Worm (Caenorhabditis elegans) whole organism, young adult: ENCODE measurements around the gene frm-2.
A peak's percentile ranks its signal among the peaks of the same experiment; 100 is the strongest.

Experiments
- C06A6.2 ChIP-seq: fragments of 200-800 bp; sonication (Bioruptor generic); conservative IDR thresholded peaks from 2 replicates; pipeline ENCODE4 v1.3.6; 2022; ENCODE audit warnings: missing genetic modification characterization, missing compliant biosample characterization
- D2030.7 ChIP-seq: fragments of 200-800 bp; sonication (Bioruptor generic); IDR thresholded peaks from 2 replicates; pipeline ENCODE4 v1.3.6; 2022; ENCODE audit warnings: missing genetic modification reagents, missing genetic modification characterization, missing compliant biosample characterization
- F49E8.2 ChIP-seq: sonication (generic microtip); optimal IDR thresholded peaks from 3 replicates; lab custom pipeline; 2017; ENCODE audit warnings: missing genetic modification characterization, mild to moderate bottlenecking, missing compliant biosample characterization, antibody characterized with exemption, moderate library complexity; ENCODE audit not compliant: insufficient read depth
- F52B5.7 ChIP-seq: sonication (generic microtip); optimal IDR thresholded peaks from 2 replicates; lab custom pipeline; 2016; ENCODE audit warnings: mild to moderate bottlenecking, missing genetic modification characterization, missing compliant biosample characterization
- F55B11.4 ChIP-seq: sonication (generic microtip); optimal IDR thresholded peaks from 2 replicates; lab custom pipeline; 2016; ENCODE audit warnings: missing compliant biosample characterization, missing genetic modification characterization, borderline replicate concordance; ENCODE audit not compliant: insufficient read depth
- F57C9.4 ChIP-seq: sonication (generic microtip); optimal IDR thresholded peaks from 2 replicates; lab custom pipeline; 2017; ENCODE audit warnings: mild to moderate bottlenecking, missing genetic modification characterization, missing compliant biosample characterization
- K12H6.12 ChIP-seq: fragments of 200-800 bp; sonication (Bioruptor generic); optimal IDR thresholded peaks from 2 replicates; lab custom pipeline; 2018; ENCODE audit warnings: mild to moderate bottlenecking, missing genetic modification characterization, missing compliant biosample characterization
- Y53G8AR.9 ChIP-seq: fragments of 200-800 bp; sonication (Bioruptor generic); conservative IDR thresholded peaks from 2 replicates; pipeline ENCODE4 v1.3.6; 2022; ENCODE audit warnings: missing genetic modification reagents, missing genetic modification characterization, missing compliant biosample characterization
- Y56A3A.18 ChIP-seq: fragments of 200-800 bp; sonication (Bioruptor generic); IDR thresholded peaks from 2 replicates; pipeline ENCODE4 v1.3.6; 2022; ENCODE audit warnings: missing genetic modification reagents, missing genetic modification characterization, missing compliant biosample characterization
- atf-7 ChIP-seq: sonication (generic microtip); optimal IDR thresholded peaks from 2 replicates; lab custom pipeline; 2017; ENCODE audit warnings: mild to moderate bottlenecking, missing genetic modification characterization, missing compliant biosample characterization
- athp-1 ChIP-seq: sonication (generic microtip); optimal IDR thresholded peaks from 2 replicates; lab custom pipeline; 2017; ENCODE audit warnings: mild to moderate bottlenecking, missing genetic modification characterization, missing compliant biosample characterization
- attf-5 ChIP-seq: fragments of 200-800 bp; sonication (Bioruptor generic); optimal IDR thresholded peaks from 2 replicates; lab custom pipeline; 2018; ENCODE audit warnings: mild to moderate bottlenecking, missing genetic modification characterization, missing compliant biosample characterization
- bed-1 ChIP-seq: fragments of 200-800 bp; sonication (Bioruptor generic); IDR thresholded peaks from 2 replicates; pipeline ENCODE4 v1.3.6; 2022; ENCODE audit warnings: missing genetic modification reagents, missing genetic modification characterization, missing compliant biosample characterization
- ccch-3 ChIP-seq: fragments of 200-800 bp; sonication (Bioruptor generic); optimal IDR thresholded peaks from 2 replicates; lab custom pipeline; 2018; ENCODE audit warnings: mild to moderate bottlenecking, missing genetic modification characterization, missing compliant biosample characterization
- cebp-2 ChIP-seq: fragments of 200-800 bp; sonication (Bioruptor generic); IDR thresholded peaks from 2 replicates; pipeline ENCODE4 v1.3.6; 2022; ENCODE audit warnings: missing genetic modification characterization, missing compliant biosample characterization
- ceh-79 ChIP-seq: sonication (generic microtip); optimal IDR thresholded peaks from 2 replicates; lab custom pipeline; 2017; ENCODE audit warnings: mild to moderate bottlenecking, missing genetic modification characterization, missing compliant biosample characterization
- ceh-91 ChIP-seq: fragments of 200-800 bp; sonication (Bioruptor generic); IDR thresholded peaks from 2 replicates; pipeline ENCODE4 v1.3.6; 2022; ENCODE audit warnings: missing genetic modification reagents, missing genetic modification characterization, missing compliant biosample characterization
- chd-7 ChIP-seq: sonication (generic microtip); optimal IDR thresholded peaks from 2 replicates; lab custom pipeline; 2016; ENCODE audit warnings: mild to moderate bottlenecking, missing genetic modification characterization, moderate library complexity, missing compliant biosample characterization
- dox-1 ChIP-seq: fragments of 200-800 bp; sonication (Bioruptor generic); IDR thresholded peaks from 2 replicates; pipeline ENCODE4 v1.3.6; 2022; ENCODE audit warnings: missing genetic modification reagents, missing genetic modification characterization, missing compliant biosample characterization
- egl-18 ChIP-seq: fragments of 200-800 bp; sonication (Bioruptor generic); IDR thresholded peaks from 2 replicates; pipeline ENCODE4 v1.3.6; 2022; ENCODE audit warnings: missing genetic modification reagents, missing genetic modification characterization, missing compliant biosample characterization
- egl-44 ChIP-seq: fragments of 200-800 bp; sonication (Bioruptor generic); IDR thresholded peaks from 2 replicates; pipeline ENCODE4 v1.3.6; 2022; ENCODE audit warnings: missing genetic modification reagents, missing genetic modification characterization, missing compliant biosample characterization
- ekl-4 ChIP-seq: fragments of 200-800 bp; sonication (Bioruptor generic); IDR thresholded peaks from 2 replicates; pipeline ENCODE4 v1.3.6; 2022; ENCODE audit warnings: missing genetic modification reagents, missing genetic modification characterization, missing compliant biosample characterization
- ets-4 ChIP-seq: fragments of 200-800 bp; sonication (Bioruptor generic); optimal IDR thresholded peaks from 2 replicates; lab custom pipeline; 2018; ENCODE audit warnings: mild to moderate bottlenecking, missing genetic modification characterization, missing compliant biosample characterization
- gei-17 ChIP-seq: fragments of 200-800 bp; sonication (Bioruptor generic); optimal IDR thresholded peaks from 2 replicates; lab custom pipeline; 2018; ENCODE audit warnings: mild to moderate bottlenecking, missing genetic modification characterization, missing compliant biosample characterization
- hrde-1 ChIP-seq: sonication (generic microtip); optimal IDR thresholded peaks from 2 replicates; lab custom pipeline; 2016; ENCODE audit warnings: missing genetic modification characterization, mild to moderate bottlenecking, missing compliant biosample characterization, moderate library complexity, missing genotype, missing genetic modification reagents, borderline replicate concordance
- let-526 ChIP-seq: fragments of 200-800 bp; sonication (Bioruptor generic); IDR thresholded peaks from 2 replicates; pipeline ENCODE4 v1.3.6; 2022; ENCODE audit warnings: missing genetic modification reagents, missing genetic modification characterization, missing compliant biosample characterization
- lin-35 ChIP-seq, 3 experiments: fragments of 150-350 bp in 2 of 3; sonication (generic microtip) in 1 of 3; optimal IDR thresholded peaks; 2 replicates each; lab custom pipeline; 2014 to 2018; ENCODE audit warnings: missing biosample characterization in 3 of 3, missing genetic modification characterization in 3 of 3, missing genetic modification reagents in 3 of 3
- lsy-27 ChIP-seq: sonication (generic microtip); optimal IDR thresholded peaks from 2 replicates; lab custom pipeline; 2017; ENCODE audit warnings: missing genetic modification characterization, mild to moderate bottlenecking, missing compliant biosample characterization, antibody characterized with exemption, missing genotype, borderline replicate concordance; ENCODE audit not compliant: insufficient read depth
- madf-3 ChIP-seq: fragments of 200-800 bp; sonication (Bioruptor generic); IDR thresholded peaks from 2 replicates; pipeline ENCODE4 v1.3.6; 2022; ENCODE audit warnings: missing genetic modification reagents, missing genetic modification characterization, missing compliant biosample characterization
- madf-6 ChIP-seq: fragments of 200-800 bp; sonication (Bioruptor generic); IDR thresholded peaks from 2 replicates; pipeline ENCODE4 v1.3.6; 2022; ENCODE audit warnings: missing genetic modification reagents, missing genetic modification characterization, missing compliant biosample characterization
- mcd-1 ChIP-seq: fragments of 200-800 bp; sonication (Bioruptor generic); IDR thresholded peaks from 2 replicates; pipeline ENCODE4 v1.3.6; 2022; ENCODE audit warnings: missing genetic modification reagents, missing genetic modification characterization, missing compliant biosample characterization
- mel-28 ChIP-seq: sonication (generic microtip); optimal IDR thresholded peaks from 2 replicates; lab custom pipeline; 2016; ENCODE audit warnings: borderline replicate concordance, mild to moderate bottlenecking, missing genetic modification characterization, missing compliant biosample characterization
- mes-4 ChIP-seq: sonication (generic microtip); optimal IDR thresholded peaks from 2 replicates; lab custom pipeline; 2016; ENCODE audit warnings: missing genotype, missing genetic modification characterization, missing compliant biosample characterization
- nfya-1 ChIP-seq: sonication (generic microtip); optimal IDR thresholded peaks from 2 replicates; lab custom pipeline; 2017; ENCODE audit warnings: antibody characterized with exemption, missing compliant biosample characterization, missing genetic modification characterization, borderline replicate concordance; ENCODE audit not compliant: insufficient read depth
- nfya-2 ChIP-seq: fragments of 200-800 bp; sonication (Bioruptor generic); IDR thresholded peaks from 2 replicates; pipeline ENCODE4 v1.3.6; 2022; ENCODE audit warnings: missing genetic modification reagents, missing genetic modification characterization, missing compliant biosample characterization
- nhr-27 ChIP-seq: fragments of 200-800 bp; sonication (Bioruptor generic); optimal IDR thresholded peaks from 2 replicates; lab custom pipeline; 2018; ENCODE audit warnings: mild to moderate bottlenecking, missing genetic modification characterization, moderate library complexity, missing compliant biosample characterization
- nhr-80 ChIP-seq: sonication (generic microtip); optimal IDR thresholded peaks from 2 replicates; lab custom pipeline; 2016; ENCODE audit warnings: missing genetic modification characterization, missing compliant biosample characterization
- rcor-1 ChIP-seq: fragments of 200-800 bp; sonication (Bioruptor generic); IDR thresholded peaks from 2 replicates; pipeline ENCODE4 v1.3.6; 2022; ENCODE audit warnings: missing genetic modification reagents, missing genetic modification characterization, missing compliant biosample characterization
- rpc-1 ChIP-seq, 2 experiments: fragments of 150-350 bp in 1 of 2; sonication (generic microtip) in 1 of 2; optimal IDR thresholded peaks; 2 replicates each; lab custom pipeline; 2014 to 2018; ENCODE audit warnings: missing biosample characterization in 1 of 2, missing genetic modification characterization in 1 of 2, missing genetic modification reagents in 1 of 2, missing genotype in 1 of 2
- sdz-38 ChIP-seq: sonication (generic microtip); optimal IDR thresholded peaks from 2 replicates; lab custom pipeline; 2016; ENCODE audit warnings: missing genotype, missing genetic modification characterization, missing compliant biosample characterization
- snpc-4 ChIP-seq, 5 experiments: fragments of 150-350 bp in 1 of 5; sonication (generic microtip) in 4 of 5; optimal IDR thresholded peaks; 2 replicates each; lab custom pipeline; 2014 to 2018; ENCODE audit warnings: missing genetic modification characterization in 5 of 5, missing biosample characterization in 3 of 5, antibody characterized with exemption in 2 of 5, mild to moderate bottlenecking in 2 of 5, missing compliant biosample characterization in 2 of 5, missing genotype in 2 of 5, moderate library complexity in 2 of 5, missing genetic modification reagents in 1 of 5
- tlf-1 ChIP-seq: fragments of 200-800 bp; sonication (Bioruptor generic); optimal IDR thresholded peaks from 2 replicates; lab custom pipeline; 2018; ENCODE audit warnings: mild to moderate bottlenecking, missing genetic modification characterization, missing compliant biosample characterization
- unc-130 ChIP-seq: sonication (generic microtip); optimal IDR thresholded peaks from 2 replicates; lab custom pipeline; 2016; ENCODE audit warnings: missing genetic modification reagents, missing genetic modification characterization, missing compliant biosample characterization
- ztf-22 ChIP-seq: fragments of 200-800 bp; sonication (Bioruptor generic); optimal IDR thresholded peaks from 2 replicates; lab custom pipeline; 2018; ENCODE audit warnings: mild to moderate bottlenecking, missing genetic modification characterization, moderate library complexity, missing compliant biosample characterization
- ztf-6 ChIP-seq: fragments of 200-800 bp; sonication (Bioruptor generic); IDR thresholded peaks from 2 replicates; pipeline ENCODE4 v1.3.6; 2022; ENCODE audit warnings: missing genetic modification reagents, missing genetic modification characterization, missing compliant biosample characterization

The frm-2 gene

ce11 chrIII:5942104-5942503, 39.8 kb downstream of the frm-2 start (continued):
- TF ChIP-seq let-526 (0 out of 2 replicates have a peak, but pooled peaks have one; percentile 11), C06A6.2 (GFP tag; lab: Robert Waterston, UW) (no peak), dox-1 (GFP tag; lab: Robert Waterston, UW) (peak; percentile 34), lsy-27 (tag; lab: Kevin White, UChicago) (no peak), lin-35 (GFP tag; optimal IDR thresholded peaks at IDR 0.05; lab: Kevin White, UChicago) (peak in 1 of 3 experiments; percentile 51), snpc-4 (GFP tag; optimal IDR thresholded peaks at IDR 0.05; lab: Kevin White, UChicago) (no peak), snpc-4 (tag; optimal IDR thresholded peaks at IDR 0.05; lab: Kevin White, UChicago) (no peak), unc-130 (GFP tag; lab: Kevin White, UChicago) (no peak), sdz-38 (tag; lab: Kevin White, UChicago) (no peak), nhr-27 (no peak), egl-44 (GFP tag; lab: Robert Waterston, UW) (no peak), rpc-1 (optimal IDR thresholded peaks at IDR 0.05; lab: Kevin White, UChicago) (no peak), rpc-1 (tag; optimal IDR thresholded peaks at IDR 0.05; lab: Kevin White, UChicago) (no peak), rcor-1 (peak; percentile 21; the same call in 1 of the 2 replicates), F52B5.7 (tag; lab: Kevin White, UChicago) (no peak), ekl-4 (GFP tag; lab: Robert Waterston, UW) (no peak; the same call in 1 of the 2 replicates), F57C9.4 (tag; lab: Kevin White, UChicago) (no peak)
- TF ChIP-seq, all 124 proteins: peak for 5

ce11 chrIII:5940525-5940974, 41.4 kb downstream of the frm-2 start:
- TF ChIP-seq F49E8.2 (tag; lab: Kevin White, UChicago) (no peak), F55B11.4 (tag; lab: Kevin White, UChicago) (no peak), rpc-1 (optimal IDR thresholded peaks at IDR 0.05; lab: Kevin White, UChicago) (no peak), rpc-1 (tag; optimal IDR thresholded peaks at IDR 0.05; lab: Kevin White, UChicago) (no peak), mel-28 (no peak), ccch-3 (GFP tag; lab: Kevin White, UChicago) (no peak), Y53G8AR.9 (peak; percentile 80), nfya-2 (GFP tag; lab: Robert Waterston, UW) (no peak), athp-1 (tag; lab: Kevin White, UChicago) (no peak), mcd-1 (GFP tag; lab: Robert Waterston, UW) (no peak), bed-1 (GFP tag; lab: Robert Waterston, UW) (0 out of 2 replicates have a peak, but pooled peaks have one; percentile 5), madf-6 (GFP tag; lab: Robert Waterston, UW) (peak; percentile 6; the same call in 1 of the 2 replicates), ztf-22 (GFP tag; lab: Kevin White, UChicago) (no peak), Y56A3A.18 (no peak), ceh-79 (tag; lab: Kevin White, UChicago) (no peak), egl-18 (GFP tag; lab: Robert Waterston, UW) (no peak), snpc-4 (GFP tag; optimal IDR thresholded peaks at IDR 0.05; lab: Kevin White, UChicago) (no peak), snpc-4 (tag; optimal IDR thresholded peaks at IDR 0.05; lab: Kevin White, UChicago) (peak in 3 of 4 experiments; percentile 2 to 33 (median 16)), unc-130 (GFP tag; lab: Kevin White, UChicago) (no peak), mes-4 (no peak), atf-7 (tag; lab: Kevin White, UChicago) (peak; percentile 67), cebp-2 (GFP tag; lab: Robert Waterston, UW) (peak; percentile 22; the same call in 1 of the 2 replicates), ztf-6 (GFP tag; lab: Robert Waterston, UW) (no peak), gei-17 (GFP tag; lab: Kevin White, UChicago) (no peak), tlf-1 (GFP tag; lab: Kevin White, UChicago) (peak; percentile 47), attf-5 (GFP tag; lab: Kevin White, UChicago) (peak; percentile 66), nhr-80 (tag; lab: Kevin White, UChicago) (peak; percentile 58), ets-4 (GFP tag; lab: Kevin White, UChicago) (peak; percentile 83), hrde-1 (tag; lab: Kevin White, UChicago) (no peak), chd-7 (peak; percentile 69), ceh-91 (no peak), madf-3 (GFP tag; lab: Robert Waterston, UW) (peak; percentile 24), K12H6.12 (tag; lab: Kevin White, UChicago) (peak; percentile 41), D2030.7 (GFP tag; lab: Robert Waterston, UW) (no peak), nfya-1 (tag; lab: Kevin White, UChicago) (no peak)
